Worm (Caenorhabditis elegans) whole organism, L1 larva: ENCODE measurements around the gene chpf-1.

Experiments
- C34B4.2 ChIP-seq: sonication (generic microtip); optimal IDR thresholded peaks from 2 replicates; lab custom pipeline; 2017; ENCODE audit warnings: mild to moderate bottlenecking, missing genetic modification characterization, missing compliant biosample characterization
- Y116A8C.19 ChIP-seq: sonication (generic microtip); optimal IDR thresholded peaks from 2 replicates; lab custom pipeline; 2016; ENCODE audit warnings: missing compliant biosample characterization, missing genetic modification characterization, borderline replicate concordance
- alr-1 ChIP-seq: fragments of 200-800 bp; sonication (Bioruptor generic); optimal IDR thresholded peaks from 2 replicates; lab custom pipeline; 2018; ENCODE audit warnings: borderline replicate concordance, mild to moderate bottlenecking, missing genetic modification characterization, missing compliant biosample characterization
- aly-2 ChIP-seq: fragments of 150-350 bp; optimal IDR thresholded peaks from 2 replicates; lab custom pipeline; 2014; ENCODE audit warnings: missing biosample characterization, missing genetic modification characterization
- blmp-1 ChIP-seq: fragments of 150-350 bp; optimal IDR thresholded peaks from 2 replicates; lab custom pipeline; 2014; ENCODE audit warnings: missing biosample characterization, missing genetic modification characterization
- ceh-8 ChIP-seq: fragments of 200-800 bp; sonication (Bioruptor generic); optimal IDR thresholded peaks from 2 replicates; lab custom pipeline; 2018; ENCODE audit warnings: mild to moderate bottlenecking, missing genetic modification characterization, moderate library complexity, missing compliant biosample characterization
- ceh-82 ChIP-seq, 3 experiments: fragments of 150-350 bp in 1 of 3; sonication (generic microtip) in 2 of 3; optimal IDR thresholded peaks; 2 replicates each; lab custom pipeline; 2014 to 2017; ENCODE audit warnings: missing biosample characterization in 3 of 3, missing genetic modification characterization in 3 of 3
- ceh-88 ChIP-seq: fragments of 200-800 bp; sonication (Bioruptor generic); IDR thresholded peaks from 2 replicates; pipeline ENCODE4 v1.3.6; 2022; ENCODE audit warnings: missing genetic modification characterization, missing compliant biosample characterization
- ceh-90 ChIP-seq: sonication (generic microtip); optimal IDR thresholded peaks from 2 replicates; lab custom pipeline; 2016; ENCODE audit warnings: missing genetic modification characterization, missing compliant biosample characterization
- ces-1 ChIP-seq: fragments of 150-350 bp; optimal IDR thresholded peaks from 2 replicates; lab custom pipeline; 2014; ENCODE audit warnings: missing biosample characterization, missing genetic modification reagents, missing genetic modification characterization
- dpl-1 ChIP-seq, 3 experiments: fragments of 150-350 bp in 2 of 3; sonication (generic microtip) in 1 of 3; optimal IDR thresholded peaks; 2 replicates each; lab custom pipeline; 2014 to 2017; ENCODE audit warnings: missing biosample characterization in 3 of 3, missing genetic modification characterization in 3 of 3, missing genetic modification reagents in 3 of 3
- efl-3 ChIP-seq: fragments of 200-800 bp; sonication (Bioruptor generic); optimal IDR thresholded peaks from 2 replicates; lab custom pipeline; 2018; ENCODE audit warnings: mild to moderate bottlenecking, missing genetic modification characterization, missing compliant biosample characterization
- egl-13 ChIP-seq: sonication (generic microtip); optimal IDR thresholded peaks from 2 replicates; lab custom pipeline; 2016; ENCODE audit warnings: missing genotype, missing genetic modification reagents, missing genetic modification characterization, missing compliant biosample characterization
- elt-2 ChIP-seq: sonication (generic microtip); optimal IDR thresholded peaks from 2 replicates; lab custom pipeline; 2016; ENCODE audit warnings: missing genetic modification characterization, mild to moderate bottlenecking, inconsistent platforms, missing compliant biosample characterization, missing genetic modification reagents
- ets-5 ChIP-seq: fragments of 200-800 bp; sonication (Bioruptor generic); IDR thresholded peaks from 2 replicates; pipeline ENCODE4 v1.3.6; 2022; ENCODE audit warnings: missing genetic modification characterization, missing compliant biosample characterization
- hlh-4 ChIP-seq: sonication (generic microtip); optimal IDR thresholded peaks from 2 replicates; lab custom pipeline; 2016; ENCODE audit warnings: mild to moderate bottlenecking, missing genetic modification characterization, missing compliant biosample characterization
- hpl-2 ChIP-seq: fragments of 150-350 bp; optimal IDR thresholded peaks from 2 replicates; lab custom pipeline; 2014; ENCODE audit warnings: missing biosample characterization, missing genetic modification reagents, missing genetic modification characterization
- irx-1 ChIP-seq: sonication (generic microtip); optimal IDR thresholded peaks from 2 replicates; lab custom pipeline; 2016; ENCODE audit warnings: missing genetic modification characterization, missing compliant biosample characterization
- jun-1 ChIP-seq: fragments of 150-350 bp; optimal IDR thresholded peaks from 2 replicates; lab custom pipeline; 2014; ENCODE audit warnings: missing biosample characterization, missing genetic modification reagents, missing genetic modification characterization
- lin-14 ChIP-seq: fragments of 200-800 bp; sonication (Bioruptor generic); optimal IDR thresholded peaks from 2 replicates; lab custom pipeline; 2018; ENCODE audit warnings: mild to moderate bottlenecking, missing genetic modification characterization, moderate library complexity, missing compliant biosample characterization
- lin-15B ChIP-seq: fragments of 150-350 bp; sonication (generic microtip); optimal IDR thresholded peaks from 3 replicates; lab custom pipeline; 2014; ENCODE audit warnings: missing biosample characterization, missing genetic modification characterization
- lin-35 ChIP-seq, 2 experiments: fragments of 150-350 bp; optimal IDR thresholded peaks; 2 replicates each; lab custom pipeline; 2014; ENCODE audit warnings: missing biosample characterization in 2 of 2, missing genetic modification characterization in 2 of 2, missing genetic modification reagents in 2 of 2
- lin-39 ChIP-seq: fragments of 150-350 bp; optimal IDR thresholded peaks from 2 replicates; lab custom pipeline; 2014; ENCODE audit warnings: missing biosample characterization, missing genetic modification reagents, missing genetic modification characterization
- lir-3 ChIP-seq: sonication (generic microtip); optimal IDR thresholded peaks from 2 replicates; lab custom pipeline; 2016; ENCODE audit warnings: mild to moderate bottlenecking, missing genetic modification characterization, moderate library complexity, missing compliant biosample characterization; ENCODE audit not compliant: poor library complexity
- lsy-2 ChIP-seq, 2 experiments: fragments of 150-350 bp; optimal IDR thresholded peaks; 2 replicates each; lab custom pipeline; 2014; ENCODE audit warnings: missing biosample characterization in 2 of 2, missing genetic modification characterization in 2 of 2
- mab-9 ChIP-seq: fragments of 200-800 bp; sonication (Bioruptor generic); IDR thresholded peaks from 2 replicates; pipeline ENCODE4 v1.3.6; 2022; ENCODE audit warnings: missing genetic modification reagents, missing genetic modification characterization, missing compliant biosample characterization
- mef-2 ChIP-seq: fragments of 150-350 bp; optimal IDR thresholded peaks from 2 replicates; lab custom pipeline; 2014; ENCODE audit warnings: missing biosample characterization, missing genetic modification characterization
- nhr-11 ChIP-seq: fragments of 150-350 bp; optimal IDR thresholded peaks from 2 replicates; lab custom pipeline; 2014; ENCODE audit warnings: missing biosample characterization, missing genetic modification characterization
- nhr-19 ChIP-seq: fragments of 200-800 bp; sonication (Bioruptor generic); conservative IDR thresholded peaks from 2 replicates; pipeline ENCODE4 v1.3.6; 2022; ENCODE audit warnings: missing genetic modification characterization, missing compliant biosample characterization
- nhr-20 ChIP-seq: sonication (generic microtip); optimal IDR thresholded peaks from 2 replicates; lab custom pipeline; 2016; ENCODE audit warnings: mild to moderate bottlenecking, missing genetic modification characterization, missing compliant biosample characterization
- nhr-28 ChIP-seq: fragments of 150-350 bp; optimal IDR thresholded peaks from 2 replicates; lab custom pipeline; 2014; ENCODE audit warnings: missing biosample characterization, missing genetic modification characterization
- nhr-47 ChIP-seq: sonication (generic microtip); optimal IDR thresholded peaks from 2 replicates; lab custom pipeline; 2016; ENCODE audit warnings: mild to moderate bottlenecking, missing genetic modification characterization, moderate library complexity, missing compliant biosample characterization
- nhr-71 ChIP-seq: sonication (generic microtip); optimal IDR thresholded peaks from 2 replicates; lab custom pipeline; 2016; ENCODE audit warnings: mild to moderate bottlenecking, missing genetic modification characterization, moderate library complexity, missing compliant biosample characterization
- nhr-77 ChIP-seq: fragments of 150-350 bp; optimal IDR thresholded peaks from 2 replicates; lab custom pipeline; 2014; ENCODE audit warnings: missing biosample characterization, missing genetic modification characterization
- nhr-85 ChIP-seq: sonication (generic microtip); peaks from one replicate; lab custom pipeline; 2016; ENCODE audit warnings: missing genetic modification characterization, inconsistent platforms, missing compliant biosample characterization
- nhr-90 ChIP-seq: sonication (generic microtip); optimal IDR thresholded peaks from 2 replicates; lab custom pipeline; 2016; ENCODE audit warnings: mild to moderate bottlenecking, missing genetic modification characterization, missing compliant biosample characterization; ENCODE audit not compliant: poor library complexity
- pag-3 ChIP-seq: sonication (generic microtip); optimal IDR thresholded peaks from 2 replicates; lab custom pipeline; 2017; ENCODE audit warnings: missing genetic modification characterization, mild to moderate bottlenecking, missing compliant biosample characterization, antibody characterized with exemption, borderline replicate concordance; ENCODE audit not compliant: insufficient read depth
- snpc-4 ChIP-seq: fragments of 150-350 bp; optimal IDR thresholded peaks from 2 replicates; lab custom pipeline; 2014; ENCODE audit warnings: missing biosample characterization, missing genetic modification characterization
- snu-23 ChIP-seq: sonication (generic microtip); optimal IDR thresholded peaks from 2 replicates; lab custom pipeline; 2016; ENCODE audit warnings: missing genetic modification characterization, missing compliant biosample characterization
- sox-4 ChIP-seq: sonication (generic microtip); optimal IDR thresholded peaks from 2 replicates; lab custom pipeline; 2016; ENCODE audit warnings: missing genetic modification characterization, missing compliant biosample characterization
- swsn-7 ChIP-seq: sonication (generic microtip); optimal IDR thresholded peaks from 2 replicates; lab custom pipeline; 2016; ENCODE audit warnings: missing genetic modification characterization, missing compliant biosample characterization
- tbx-2 ChIP-seq: sonication (generic microtip); optimal IDR thresholded peaks from 2 replicates; lab custom pipeline; 2016; ENCODE audit warnings: missing genetic modification characterization, missing compliant biosample characterization
- unc-130 ChIP-seq: fragments of 150-350 bp; optimal IDR thresholded peaks from 2 replicates; lab custom pipeline; 2017; ENCODE audit warnings: missing biosample characterization, missing genetic modification characterization, inconsistent platforms
- unc-30 ChIP-seq: sonication (generic microtip); optimal IDR thresholded peaks from 2 replicates; lab custom pipeline; 2017; ENCODE audit warnings: missing biosample characterization, missing genetic modification characterization
- unc-86 ChIP-seq: sonication (generic microtip); optimal IDR thresholded peaks from 2 replicates; lab custom pipeline; 2016; ENCODE audit warnings: missing genetic modification characterization, missing compliant biosample characterization
- vab-15 ChIP-seq: sonication (generic microtip); optimal IDR thresholded peaks from 2 replicates; lab custom pipeline; 2017; ENCODE audit warnings: missing genotype, mild to moderate bottlenecking, missing genetic modification characterization, missing compliant biosample characterization
- xbp-1 ChIP-seq: sonication (generic microtip); optimal IDR thresholded peaks from 2 replicates; lab custom pipeline; 2016; ENCODE audit warnings: missing genetic modification characterization, missing compliant biosample characterization
- zag-1 ChIP-seq: fragments of 150-350 bp; optimal IDR thresholded peaks from 2 replicates; lab custom pipeline; 2014; ENCODE audit warnings: missing biosample characterization, missing genetic modification characterization
- ztf-11 ChIP-seq, 2 experiments: sonication (generic microtip); optimal IDR thresholded peaks; 2 replicates each; lab custom pipeline; 2016 to 2017; ENCODE audit warnings: missing genetic modification characterization in 2 of 2, missing biosample characterization in 1 of 2, missing compliant biosample characterization in 1 of 2
- ztf-4 ChIP-seq: fragments of 150-350 bp; optimal IDR thresholded peaks from 2 replicates; lab custom pipeline; 2014; ENCODE audit warnings: missing biosample characterization, missing genetic modification characterization

The chpf-1 gene

DNA sequence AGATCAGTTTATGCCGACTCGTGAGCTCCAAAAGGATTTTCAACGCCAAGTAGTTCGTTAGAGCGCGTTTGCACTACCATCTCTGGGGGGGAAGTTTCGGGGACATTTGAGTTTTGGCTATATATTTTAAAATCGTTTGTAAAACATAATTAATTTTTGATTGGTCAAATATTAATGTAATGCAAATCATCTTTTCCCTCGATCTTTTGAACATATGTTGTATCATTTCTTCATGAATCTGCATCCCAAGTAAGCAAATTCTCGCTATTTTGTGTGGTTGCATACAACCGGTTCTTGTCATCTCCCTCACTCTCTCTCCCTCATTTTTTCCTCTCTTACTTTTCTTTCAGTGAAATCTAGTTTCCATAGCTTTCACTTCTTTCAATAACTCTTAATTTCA lies 25.1 kb downstream of the chpf-1 start (continued):
- TF ChIP-seq vab-15 (peak; percentile 62), lsy-2 (tag; optimal IDR thresholded peaks at IDR 0.05; lab: Kevin White, UChicago) (peak; percentile 52 to 81), mab-9 (GFP tag; lab: Robert Waterston, UW) (peak; percentile 34; the same call in 1 of the 2 replicates), hlh-4 (tag; lab: Kevin White, UChicago) (peak; percentile 24), nhr-20 (tag; lab: Kevin White, UChicago) (peak; percentile 85), aly-2 (tag; lab: Kevin White, UChicago) (no peak), Y116A8C.19 (no peak), nhr-85 (tag; lab: Kevin White, UChicago) (peak; percentile 90), ceh-90 (tag; lab: Kevin White, UChicago) (peak; percentile 35), irx-1 (tag; lab: Kevin White, UChicago) (peak; percentile 34), mef-2 (tag; lab: Kevin White, UChicago) (no peak), ceh-82 (tag; optimal IDR thresholded peaks at IDR 0.05; lab: Kevin White, UChicago) (no peak), tbx-2 (tag; lab: Kevin White, UChicago) (peak; percentile 75), nhr-77 (tag; lab: Kevin White, UChicago) (peak; percentile 70), lin-15B (tag; lab: Kevin White, UChicago) (peak; percentile 41), ets-5 (GFP tag; lab: Robert Waterston, UW) (no peak), pag-3 (tag; lab: Kevin White, UChicago) (peak; percentile 41), dpl-1 (GFP tag; optimal IDR thresholded peaks at IDR 0.05; lab: Kevin White, UChicago) (peak; percentile 32 to 56 (median 39)), blmp-1 (tag; lab: Kevin White, UChicago) (peak; percentile 95), efl-3 (GFP tag; lab: Kevin White, UChicago) (no peak), nhr-47 (peak; percentile 85), swsn-7 (tag; lab: Kevin White, UChicago) (peak; percentile 71), ztf-11 (tag; optimal IDR thresholded peaks at IDR 0.05; lab: Kevin White, UChicago) (peak in 1 of 2 experiments; percentile 60), sox-4 (tag; lab: Kevin White, UChicago) (peak; percentile 41), egl-13 (tag; lab: Kevin White, UChicago) (peak; percentile 70), lir-3 (tag; lab: Kevin White, UChicago) (peak; percentile 83), nhr-11 (tag; lab: Kevin White, UChicago) (no peak), zag-1 (tag; lab: Kevin White, UChicago) (no peak), xbp-1 (tag; lab: Kevin White, UChicago) (peak; percentile 79), lin-39 (tag; lab: Kevin White, UChicago) (no peak), jun-1 (tag; lab: Kevin White, UChicago) (peak; percentile 39), ztf-4 (no peak), unc-30 (tag; lab: Kevin White, UChicago) (no peak), ces-1 (no peak), elt-2 (tag; lab: Kevin White, UChicago) (peak; percentile 24), unc-86 (tag; lab: Kevin White, UChicago) (peak; percentile 53), nhr-90 (tag; lab: Kevin White, UChicago) (peak; percentile 80), lin-14 (peak; percentile 85), nhr-19 (GFP tag; lab: Robert Waterston, UW) (peak; percentile 77), alr-1 (tag; lab: Kevin White, UChicago) (no peak)

DNA sequence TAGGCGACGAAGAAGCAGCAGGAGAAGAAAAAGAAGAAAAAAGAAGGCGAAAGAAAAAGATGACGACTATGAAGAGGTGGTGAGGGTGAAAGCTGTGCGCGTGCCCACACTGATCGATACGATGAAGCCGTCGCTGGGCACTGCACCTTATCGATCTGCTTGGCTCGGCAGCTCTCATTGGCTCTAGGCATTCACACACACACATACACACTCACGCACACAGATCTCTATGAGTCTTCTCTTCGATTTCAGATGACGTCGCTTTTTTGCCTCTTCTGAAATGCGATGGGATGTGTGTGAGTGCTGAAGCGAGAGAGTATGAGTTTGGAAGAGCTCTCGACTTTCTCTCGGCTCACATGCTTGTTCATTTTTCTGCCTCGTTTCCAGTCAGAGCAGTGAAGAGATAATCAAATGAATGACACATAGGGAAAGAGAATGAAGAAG lies 28.6 kb downstream of the chpf-1 start:
- TF ChIP-seq blmp-1 (tag; lab: Kevin White, UChicago) (no peak), nhr-28 (tag; lab: Kevin White, UChicago) (no peak), snu-23 (GFP tag; lab: Kevin White, UChicago) (peak; percentile 71), swsn-7 (tag; lab: Kevin White, UChicago) (peak; percentile 85), lin-35 (GFP tag; optimal IDR thresholded peaks at IDR 0.05; lab: Kevin White, UChicago) (peak in 1 of 2 experiments; percentile 62), hpl-2 (no peak), lsy-2 (tag; optimal IDR thresholded peaks at IDR 0.05; lab: Kevin White, UChicago) (peak; percentile 56 to 78), nhr-19 (GFP tag; lab: Robert Waterston, UW) (peak; percentile 46), zag-1 (tag; lab: Kevin White, UChicago) (peak; percentile 75), alr-1 (tag; lab: Kevin White, UChicago) (no peak), nhr-20 (tag; lab: Kevin White, UChicago) (peak; percentile 20), nhr-71 (tag; lab: Kevin White, UChicago) (peak; percentile 90), Y116A8C.19 (no peak), nhr-47 (peak; percentile 87), ceh-88 (GFP tag; lab: Robert Waterston, UW) (peak; percentile 46; the same call in 1 of the 2 replicates), ceh-8 (GFP tag; lab: Kevin White, UChicago) (peak; percentile 77), C34B4.2 (tag; lab: Kevin White, UChicago) (no peak), unc-130 (tag; lab: Kevin White, UChicago) (no peak), nhr-77 (tag; lab: Kevin White, UChicago) (no peak), snpc-4 (tag; lab: Kevin White, UChicago) (peak; percentile 45), xbp-1 (tag; lab: Kevin White, UChicago) (peak; percentile 66)
